Worm (Caenorhabditis elegans): ENCODE measurements around the gene F10G2.1.

Gene F10G2.1

DNA sequence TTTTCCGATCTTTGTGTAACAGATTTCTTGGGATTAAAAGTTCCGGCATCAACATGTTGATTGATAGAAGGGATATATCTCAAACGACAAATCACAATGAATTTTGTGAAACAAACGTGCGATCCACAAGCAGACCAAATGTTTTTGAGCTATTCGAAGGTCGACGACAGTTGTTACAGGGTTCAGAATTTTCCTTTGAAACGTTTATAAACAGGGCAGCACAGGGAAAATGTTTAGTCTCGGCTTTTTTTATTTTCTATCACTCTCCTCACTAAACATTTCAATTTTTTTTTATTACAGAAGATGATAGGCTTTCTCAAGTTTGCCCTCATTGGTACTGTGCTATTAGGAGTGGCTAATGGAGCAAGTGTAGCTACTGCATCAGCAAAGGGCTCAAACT is 32.6 kb downstream of the F10G2.1 start, which contains the start of gene exc-13:
exc-13 (plus strand) TSS at position 301 of the 400 bp plus-strand sequence.
- TF ChIP-seq elt-3 (tag; optimal IDR thresholded peaks at IDR 0.05): no peak
- TF ChIP-seq nhr-21 (tag; optimal IDR thresholded peaks at IDR 0.05): no peak
- TF ChIP-seq unc-39 (tag; optimal IDR thresholded peaks at IDR 0.05): no peak
- no peak for TF ChIP-seq nhr-77 (tag; optimal IDR thresholded peaks at IDR 0.05)
- TF ChIP-seq R02D3.7 (tag; optimal IDR thresholded peaks at IDR 0.05): no peak
- TF ChIP-seq lin-13 (GFP tag; optimal IDR thresholded peaks at IDR 0.05): no peak
- TF ChIP-seq ama-1 (optimal IDR thresholded peaks at IDR 0.05): no peak
- TF ChIP-seq fos-1 (tag; optimal IDR thresholded peaks at IDR 0.05): no peak
- TF ChIP-seq ztf-1 (GFP tag; conservative IDR thresholded peaks at IDR 0.05): no peak
- TF ChIP-seq nhr-129 (tag; optimal IDR thresholded peaks at IDR 0.05): no peak
- TF ChIP-seq ceh-82 (tag; optimal IDR thresholded peaks at IDR 0.05): no peak
- TF ChIP-seq sma-9 (GFP tag; optimal IDR thresholded peaks at IDR 0.05): no peak
- no peak for TF ChIP-seq sma-9 (tag; optimal IDR thresholded peaks at IDR 0.05)

DNA sequence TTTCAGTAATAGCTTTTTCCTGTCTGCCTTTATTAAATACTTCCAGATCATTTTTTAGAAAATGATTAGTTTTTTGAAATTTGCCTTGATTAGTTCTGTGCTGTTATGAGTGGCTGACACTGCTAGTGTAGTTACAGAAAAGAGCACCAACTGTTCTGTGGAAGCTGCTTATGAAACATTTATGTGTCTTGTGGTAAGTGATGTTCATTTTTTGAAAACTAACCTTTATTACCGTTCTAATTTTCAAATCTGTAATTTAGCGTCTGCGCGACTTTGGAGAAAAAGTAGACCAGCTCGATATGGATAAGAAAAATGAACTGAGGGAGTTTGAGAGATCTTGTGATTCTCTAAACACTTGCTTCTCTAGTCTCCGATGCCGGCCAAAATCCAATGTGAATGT is 37.2 kb downstream of the F10G2.1 start, which contains the start of gene srj-14:
srj-14 (plus strand) TSS at position 131 of the 400 bp plus-strand sequence.
- TF ChIP-seq Y55F3AM.14 (GFP tag; optimal IDR thresholded peaks at IDR 0.05) (no peak), blmp-1 (tag; optimal IDR thresholded peaks at IDR 0.05; ENCODE audit: insufficient read depth) (no peak), C34F6.9 (tag; optimal IDR thresholded peaks at IDR 0.05) (no peak)

DNA sequence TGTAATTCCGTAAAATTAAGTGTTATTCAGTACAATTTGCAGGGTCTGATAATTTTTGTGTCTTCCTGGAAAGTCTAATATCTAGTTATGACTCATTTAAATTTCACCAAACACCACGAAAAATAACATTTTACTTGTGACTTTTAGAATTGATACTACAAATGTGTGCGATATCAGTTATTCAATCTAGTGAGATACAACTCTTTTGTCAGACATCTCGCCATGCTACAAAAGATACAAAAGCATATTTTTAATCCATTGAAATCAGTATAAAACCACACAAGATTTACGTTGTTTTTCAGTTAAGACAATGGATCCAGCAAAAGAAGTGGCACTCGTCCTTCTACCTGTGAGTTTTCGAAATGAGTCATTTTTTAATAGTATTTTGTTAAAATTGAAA is 41.7 kb downstream of the F10G2.1 start, which contains the start of gene srx-56:
srx-56 (plus strand) TSS at position 301 of the 400 bp plus-strand sequence.
- no peak for TF ChIP-seq ZK546.5 (tag; optimal IDR thresholded peaks at IDR 0.05)
- no peak for TF ChIP-seq lin-39 (tag; optimal IDR thresholded peaks at IDR 0.05)
- no peak for TF ChIP-seq lin-13 (GFP tag; optimal IDR thresholded peaks at IDR 0.05)
- no peak for TF ChIP-seq unc-62 (GFP tag; optimal IDR thresholded peaks at IDR 0.05)
- TF ChIP-seq sem-4 (tag; optimal IDR thresholded peaks at IDR 0.05): no peak
- no peak for TF ChIP-seq unc-39 (tag; optimal IDR thresholded peaks at IDR 0.05)
- TF ChIP-seq aly-2 (tag; optimal IDR thresholded peaks at IDR 0.05): no peak
- TF ChIP-seq skn-1 (tag; optimal IDR thresholded peaks at IDR 0.05): no peak
- TF ChIP-seq nhr-10 (tag; optimal IDR thresholded peaks at IDR 0.05): no peak

DNA sequence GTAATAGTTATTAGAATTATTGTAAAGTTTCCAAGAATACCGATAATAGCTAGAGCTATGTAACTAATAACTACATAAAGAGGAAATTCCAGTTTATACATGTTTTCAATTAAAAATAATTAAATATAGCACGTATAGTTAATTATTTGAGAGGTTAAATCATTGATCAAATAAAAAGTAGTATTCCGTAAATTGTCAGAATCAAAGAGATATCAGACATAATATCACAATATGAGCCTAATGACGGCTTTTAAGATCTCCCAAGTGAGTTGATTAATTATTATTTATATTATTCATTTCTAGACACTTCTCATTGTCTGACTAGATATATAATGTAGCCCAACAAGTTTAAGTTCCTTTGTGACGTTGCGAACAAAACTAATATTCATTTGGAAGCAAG is 47.0 kb downstream of the F10G2.1 start, which contains the start of gene srsx-24:
srsx-24 (minus strand) TSS at position 101 of the 400 bp plus-strand sequence.
- TF ChIP-seq C34F6.9 (tag; optimal IDR thresholded peaks at IDR 0.05): no peak
- no peak for TF ChIP-seq nhr-21 (tag; optimal IDR thresholded peaks at IDR 0.05)
- TF ChIP-seq skn-1 (tag; optimal IDR thresholded peaks at IDR 0.05): no peak
- no peak for TF ChIP-seq ZK546.5 (tag; optimal IDR thresholded peaks at IDR 0.05)
- TF ChIP-seq crh-2 (tag; optimal IDR thresholded peaks at IDR 0.05): no peak
- no peak for TF ChIP-seq snpc-4 (tag; optimal IDR thresholded peaks at IDR 0.05)
- no peak for TF ChIP-seq lin-39 (tag; optimal IDR thresholded peaks at IDR 0.05)
- no peak for TF ChIP-seq ztf-11 (tag; optimal IDR thresholded peaks at IDR 0.05)
- TF ChIP-seq mab-5 (tag; optimal IDR thresholded peaks at IDR 0.05): no peak
- no peak for TF ChIP-seq sma-9 (GFP tag; optimal IDR thresholded peaks at IDR 0.05)
- TF ChIP-seq sma-9 (tag; optimal IDR thresholded peaks at IDR 0.05): no peak
- TF ChIP-seq sem-4 (tag; optimal IDR thresholded peaks at IDR 0.05): no peak
- no peak for TF ChIP-seq nhr-25 (tag; optimal IDR thresholded peaks at IDR 0.05)
- no peak for TF ChIP-seq nhr-23 (tag; optimal IDR thresholded peaks at IDR 0.05)
- no peak for TF ChIP-seq fos-1 (tag; optimal IDR thresholded peaks at IDR 0.05)
- no peak for TF ChIP-seq ztf-4 (tag; optimal IDR thresholded peaks at IDR 0.05)
- TF ChIP-seq aly-2 (tag; optimal IDR thresholded peaks at IDR 0.05): no peak
- TF ChIP-seq gmeb-1 (tag; optimal IDR thresholded peaks at IDR 0.05): no peak
- TF ChIP-seq zag-1 (tag; optimal IDR thresholded peaks at IDR 0.05): no peak
- TF ChIP-seq lsy-2 (tag; optimal IDR thresholded peaks at IDR 0.05): no peak
- no peak for TF ChIP-seq nhr-77 (tag; optimal IDR thresholded peaks at IDR 0.05)

DNA sequence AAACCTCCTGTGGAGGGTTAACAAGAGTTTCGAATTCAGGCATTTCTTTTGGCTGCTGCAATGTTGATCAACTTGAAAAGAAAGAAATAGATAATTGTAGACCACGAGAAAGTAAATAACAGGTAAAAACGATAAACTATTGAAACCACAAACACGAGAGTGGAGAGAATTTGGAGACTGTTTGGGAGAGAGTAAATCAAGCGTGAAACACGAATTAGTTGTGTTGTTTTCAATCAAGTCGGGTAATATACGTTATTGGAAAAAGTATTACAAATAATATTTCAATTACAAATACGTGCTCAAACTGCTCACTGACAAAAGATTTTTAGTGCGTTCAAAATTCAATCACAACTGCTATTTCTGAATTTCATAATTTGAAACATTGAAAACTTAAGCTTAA is 48.7 kb downstream of the F10G2.1 start, which contains the start of gene C03G6.17:
C03G6.17 (minus strand) TSS at position 101 of the 400 bp plus-strand sequence.
- TF ChIP-seq egl-27 (tag; optimal IDR thresholded peaks at IDR 0.05): no peak
- no peak for TF ChIP-seq snpc-4 (tag; optimal IDR thresholded peaks at IDR 0.05)
- TF ChIP-seq nhr-6 (tag; optimal IDR thresholded peaks at IDR 0.05): no peak
- TF ChIP-seq nhr-25 (tag; optimal IDR thresholded peaks at IDR 0.05): no peak
- no peak for TF ChIP-seq ceh-16 (tag; optimal IDR thresholded peaks at IDR 0.05)
- TF ChIP-seq lin-11 (tag; optimal IDR thresholded peaks at IDR 0.05): no peak
- TF ChIP-seq nhr-12 (tag; optimal IDR thresholded peaks at IDR 0.05): no peak
- no peak for TF ChIP-seq mbf-1 (tag; optimal IDR thresholded peaks at IDR 0.05)
- no peak for TF ChIP-seq sma-3 (GFP tag; optimal IDR thresholded peaks at IDR 0.05)
- TF ChIP-seq ZK546.5 (tag; optimal IDR thresholded peaks at IDR 0.05): no peak
- no peak for TF ChIP-seq ceh-82 (tag; optimal IDR thresholded peaks at IDR 0.05)

Data from whole organism, L2 larva.